Worm (Caenorhabditis elegans) whole organism, L1 larva: ENCODE results near the gene frpr-14.
A peak's percentile ranks its signal among the peaks of the same experiment; 100 is the strongest.

ENCODE experiments used
- elt-2 ChIP-seq: sonication (generic microtip); optimal IDR thresholded peaks from 2 replicates; lab custom pipeline; 2016; ENCODE audit warnings: missing genetic modification characterization, mild to moderate bottlenecking, inconsistent platforms, missing compliant biosample characterization, missing genetic modification reagents
- hlh-4 ChIP-seq: sonication (generic microtip); optimal IDR thresholded peaks from 2 replicates; lab custom pipeline; 2016; ENCODE audit warnings: mild to moderate bottlenecking, missing genetic modification characterization, missing compliant biosample characterization
- unc-30 ChIP-seq: sonication (generic microtip); optimal IDR thresholded peaks from 2 replicates; lab custom pipeline; 2017; ENCODE audit warnings: missing biosample characterization, missing genetic modification characterization
- unc-62 ChIP-seq: fragments of 150-350 bp; optimal IDR thresholded peaks from 2 replicates; lab custom pipeline; 2014; ENCODE audit warnings: missing biosample characterization, missing genetic modification reagents, missing genetic modification characterization
- zip-4 ChIP-seq: fragments of 200-800 bp; sonication (Bioruptor generic); optimal IDR thresholded peaks from 2 replicates; lab custom pipeline; 2018; ENCODE audit warnings: mild to moderate bottlenecking, missing genetic modification characterization, moderate library complexity, missing compliant biosample characterization
- ztf-4 ChIP-seq: fragments of 150-350 bp; optimal IDR thresholded peaks from 2 replicates; lab custom pipeline; 2014; ENCODE audit warnings: missing biosample characterization, missing genetic modification characterization

- no peak for TF ChIP-seq unc-62 (GFP tag; lab: Kevin White, UChicago)
- no peak for TF ChIP-seq zip-4 (GFP tag; lab: Kevin White, UChicago)
- TF ChIP-seq ztf-4 (tag; lab: Kevin White, UChicago), result peak; percentile 40
- TF ChIP-seq unc-30 (tag; lab: Kevin White, UChicago), result no peak
- no peak for TF ChIP-seq elt-2 (tag; lab: Kevin White, UChicago)
- no peak for TF ChIP-seq hlh-4 (tag; lab: Kevin White, UChicago)
Measured at ce11 chrII:602969-603368, 47.8 kb upstream of the frpr-14 start.
